Worm (Caenorhabditis elegans): ENCODE measurements around the gene W01C8.5.

Gene W01C8.5

ce11 chrX:5724544-5724943, 27.4 kb upstream of the W01C8.5 start:
- TF ChIP-seq ces-1 (GFP tag; optimal IDR thresholded peaks at IDR 0.05), result peak; percentile 91
- no peak for TF ChIP-seq flh-1 (GFP tag; optimal IDR thresholded peaks at IDR 0.05)
- TF ChIP-seq zip-8 (tag; optimal IDR thresholded peaks at IDR 0.05), result no peak
- TF ChIP-seq sptf-1 (tag; optimal IDR thresholded peaks at IDR 0.05), result no peak

- no peak for TF ChIP-seq ceh-43 (GFP tag; optimal IDR thresholded peaks at IDR 0.05)
- peak; percentile 95 for TF ChIP-seq ces-1 (GFP tag; optimal IDR thresholded peaks at IDR 0.05)
- no peak for TF ChIP-seq pha-4 (tag; optimal IDR thresholded peaks at IDR 0.05)
- no peak for TF ChIP-seq unc-39 (tag; optimal IDR thresholded peaks at IDR 0.05)
- no peak for TF ChIP-seq sem-2 (GFP tag; optimal IDR thresholded peaks at IDR 0.05)
Observed at ce11 chrX:5723758-5724157, 26.6 kb upstream of the W01C8.5 start.

ce11 chrX:5720929-5721328, 23.8 kb upstream of the W01C8.5 start:
- TF ChIP-seq elt-1 (tag; optimal IDR thresholded peaks at IDR 0.05; ENCODE audit: borderline replicate concordance, insufficient read depth) (no peak), sptf-1 (tag; optimal IDR thresholded peaks at IDR 0.05) (no peak), ceh-43 (GFP tag; optimal IDR thresholded peaks at IDR 0.05) (no peak), mep-1 (tag; optimal IDR thresholded peaks at IDR 0.05) (no peak), cnd-1 (tag; optimal IDR thresholded peaks at IDR 0.05) (no peak), M03D4.4 (tag; optimal IDR thresholded peaks at IDR 0.05) (no peak), hlh-1 (tag; optimal IDR thresholded peaks at IDR 0.05) (no peak), pha-4 (tag; optimal IDR thresholded peaks at IDR 0.05) (no peak), ztf-11 (tag; optimal IDR thresholded peaks at IDR 0.05) (no peak), ham-2 (GFP tag; optimal IDR thresholded peaks at IDR 0.05) (no peak), nhr-28 (tag; optimal IDR thresholded peaks at IDR 0.05) (no peak), lsy-2 (tag; optimal IDR thresholded peaks at IDR 0.05) (no peak), lin-32 (GFP tag; optimal IDR thresholded peaks at IDR 0.05) (no peak), nhr-2 (tag; optimal IDR thresholded peaks at IDR 0.05) (no peak), lin-13 (tag; optimal IDR thresholded peaks at IDR 0.05) (no peak), unc-120 (tag; optimal IDR thresholded peaks at IDR 0.05; ENCODE audit: poor library complexity, severe bottlenecking) (no peak), flh-1 (GFP tag; optimal IDR thresholded peaks at IDR 0.05) (no peak)

ce11 chrX:5720124-5720523, 23.0 kb upstream of the W01C8.5 start, which contains the start of gene C41G11.1:
Gene C41G11.1 (minus strand): TSS chrX:5720224.
- TF ChIP-seq ces-1 (GFP tag; optimal IDR thresholded peaks at IDR 0.05), result no peak
- TF ChIP-seq ceh-83 (GFP tag; optimal IDR thresholded peaks at IDR 0.05), result no peak
- no peak for TF ChIP-seq drap-1 (GFP tag; optimal IDR thresholded peaks at IDR 0.05)
- no peak for TF ChIP-seq blmp-1 (tag; optimal IDR thresholded peaks at IDR 0.05)

ce11 chrX:5715831-5716364, 18.8 kb upstream of the W01C8.5 start:
- TF ChIP-seq ceh-43 (GFP tag; optimal IDR thresholded peaks at IDR 0.05) (no peak), hlh-1 (tag; optimal IDR thresholded peaks at IDR 0.05) (no peak), sem-2 (GFP tag; optimal IDR thresholded peaks at IDR 0.05) (no peak), nhr-28 (tag; optimal IDR thresholded peaks at IDR 0.05) (no peak), nhr-12 (tag; optimal IDR thresholded peaks at IDR 0.05) (no peak), ces-1 (GFP tag; optimal IDR thresholded peaks at IDR 0.05) (no peak), mab-5 (tag; optimal IDR thresholded peaks at IDR 0.05) (no peak), ceh-39 (tag; optimal IDR thresholded peaks at IDR 0.05) (no peak)

- TF ChIP-seq mep-1 (tag; optimal IDR thresholded peaks at IDR 0.05) (no peak), hlh-1 (tag; optimal IDR thresholded peaks at IDR 0.05) (no peak), pha-4 (tag; optimal IDR thresholded peaks at IDR 0.05) (no peak), bed-3 (GFP tag; optimal IDR thresholded peaks at IDR 0.05) (no peak), ztf-11 (tag; optimal IDR thresholded peaks at IDR 0.05) (no peak), nhr-2 (tag; optimal IDR thresholded peaks at IDR 0.05) (no peak), lsy-2 (tag; optimal IDR thresholded peaks at IDR 0.05) (no peak), drap-1 (GFP tag; optimal IDR thresholded peaks at IDR 0.05) (no peak), unc-39 (tag; optimal IDR thresholded peaks at IDR 0.05) (no peak), nhr-12 (tag; optimal IDR thresholded peaks at IDR 0.05) (no peak), flh-1 (GFP tag; optimal IDR thresholded peaks at IDR 0.05) (no peak), lin-13 (tag; optimal IDR thresholded peaks at IDR 0.05) (no peak)
Observed at ce11 chrX:5715369-5715768, 18.3 kb upstream of the W01C8.5 start.

All from whole organism, mixed stage, embryonic.